Fruit fly (Drosophila melanogaster): ENCODE data around the gene Gga.

DNA sequence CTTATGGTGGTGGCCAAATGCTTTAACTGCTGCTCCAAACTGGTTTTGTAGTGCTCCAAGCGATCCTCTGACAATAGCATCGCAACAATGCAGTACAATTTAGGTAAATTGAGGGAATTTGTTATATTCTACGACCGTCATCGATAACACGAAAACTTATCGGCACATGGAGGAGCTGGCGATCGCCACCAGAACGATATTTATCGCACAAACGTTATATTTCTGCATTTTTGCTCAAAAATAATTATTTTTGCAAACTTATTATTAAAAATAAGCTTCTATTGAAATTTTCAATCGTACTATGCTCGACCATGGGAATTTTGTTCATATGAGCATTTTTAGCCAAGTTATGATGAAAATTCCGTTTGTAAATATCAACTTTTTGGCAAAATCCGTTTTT, 44.4 kb upstream of the Gga start, which contains the start of gene CG15317:
- TF ChIP-seq N (GFP tag; optimal IDR thresholded peaks at IDR 0.05) (no peak), Abd-B (GFP tag; optimal IDR thresholded peaks at IDR 0.05) (no peak), br (GFP tag; optimal IDR thresholded peaks at IDR 0.05) (no peak), CG32264 (GFP tag; optimal IDR thresholded peaks at IDR 0.05) (no peak), Dfd (GFP tag; optimal IDR thresholded peaks at IDR 0.05) (no peak)

Measured in whole organism, wandering third instar larva.